Fruit fly (Drosophila melanogaster) whole organism, wandering third instar larva: ENCODE data around the gene Akt.

ENCODE experiments used
- Abd-B ChIP-seq: fragments of >200 bp; optimal IDR thresholded peaks from 2 replicates; lab custom pipeline; 2017; ENCODE audit warnings: missing biosample characterization, missing genetic modification characterization
- CrebA ChIP-seq: fragments of 200-800 bp; sonication (Bioruptor generic); optimal IDR thresholded peaks from 2 replicates; lab custom pipeline; 2016; ENCODE audit warnings: missing biosample characterization, mild to moderate bottlenecking, missing genetic modification characterization, borderline replicate concordance
- Hnf4 ChIP-seq: fragments of 200-800 bp; sonication (Bioruptor generic); optimal IDR thresholded peaks from 2 replicates; lab custom pipeline; 2016; ENCODE audit warnings: missing biosample characterization, mild to moderate bottlenecking, missing genetic modification characterization
- Jra ChIP-seq: sonication (Bioruptor generic); optimal IDR thresholded peaks from 2 replicates; lab custom pipeline; 2016; ENCODE audit warnings: missing biosample characterization, missing genetic modification characterization
- Mio ChIP-seq: sonication (Bioruptor generic); optimal IDR thresholded peaks from 2 replicates; lab custom pipeline; 2016; ENCODE audit warnings: missing biosample characterization, missing genetic modification characterization
- br ChIP-seq: fragments of 200-800 bp; sonication (Bioruptor generic); optimal IDR thresholded peaks from 2 replicates; lab custom pipeline; 2016; ENCODE audit warnings: missing biosample characterization, missing genetic modification characterization
- h ChIP-seq: fragments of 200-800 bp; sonication (Bioruptor generic); optimal IDR thresholded peaks from 3 replicates; lab custom pipeline; 2016; ENCODE audit warnings: missing biosample characterization, mild to moderate bottlenecking, missing genetic modification characterization
- usp ChIP-seq: fragments of >200 bp; optimal IDR thresholded peaks from 2 replicates; lab custom pipeline; 2017; ENCODE audit warnings: missing biosample characterization, missing genetic modification characterization
- woc ChIP-seq: sonication (Bioruptor generic); optimal IDR thresholded peaks from 2 replicates; lab custom pipeline; 2016; ENCODE audit warnings: missing biosample characterization, mild to moderate bottlenecking, missing genetic modification characterization

DNA sequence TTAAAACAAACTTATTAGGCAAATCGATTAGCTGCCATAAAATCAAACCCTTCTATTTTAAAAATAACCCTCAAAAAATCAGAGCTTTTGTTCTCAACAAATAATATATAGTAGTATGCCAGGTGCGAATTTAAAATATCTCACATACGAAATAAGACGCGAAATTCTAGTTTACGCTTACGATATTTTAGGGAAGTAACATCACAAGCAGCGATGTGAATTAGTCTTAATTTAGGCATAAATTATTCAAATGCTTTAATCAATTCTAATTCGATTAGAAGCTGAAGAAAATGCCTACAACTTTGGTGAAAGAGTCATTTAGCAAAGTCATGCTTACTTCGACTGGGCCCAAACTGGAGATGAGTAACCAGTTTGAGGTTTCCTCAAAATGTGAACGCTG lies 15.4 kb upstream of the Akt start, which contains the start of gene sxe2:
- TF ChIP-seq Abd-B (GFP tag; lab: Kevin White, UChicago) (no peak), br (GFP tag; lab: Kevin White, UChicago) (no peak), Hnf4 (no peak), Mio (GFP tag; lab: Kevin White, UChicago) (no peak), h (GFP tag; lab: Kevin White, UChicago) (no peak), CrebA (no peak), woc (GFP tag; lab: Kevin White, UChicago) (no peak), Jra (no peak), usp (GFP tag; lab: Kevin White, UChicago) (no peak)
